Worm (Caenorhabditis elegans): ENCODE data around the gene F46C3.7.

The F46C3.7 gene

ce11 chrX:11466444-11467319 is 26.8 kb downstream of the F46C3.7 start:
- TF ChIP-seq hlh-1 (tag; optimal IDR thresholded peaks at IDR 0.05): no peak
- no peak for TF ChIP-seq ceh-39 (tag; optimal IDR thresholded peaks at IDR 0.05)
- TF ChIP-seq nhr-237 (tag; optimal IDR thresholded peaks at IDR 0.05): no peak
- TF ChIP-seq sptf-1 (tag; optimal IDR thresholded peaks at IDR 0.05): no peak
- TF ChIP-seq ces-1 (GFP tag; optimal IDR thresholded peaks at IDR 0.05): no peak
- TF ChIP-seq lin-32 (GFP tag; optimal IDR thresholded peaks at IDR 0.05): no peak
- TF ChIP-seq pha-4 (tag; optimal IDR thresholded peaks at IDR 0.05): no peak
- no peak for TF ChIP-seq tbx-8 (GFP tag; optimal IDR thresholded peaks at IDR 0.05)
- TF ChIP-seq unc-120 (tag; optimal IDR thresholded peaks at IDR 0.05; ENCODE audit: poor library complexity, severe bottlenecking): no peak
- no peak for TF ChIP-seq snpc-4 (tag; optimal IDR thresholded peaks at IDR 0.05)
- no peak for TF ChIP-seq sem-2 (GFP tag; optimal IDR thresholded peaks at IDR 0.05)

DNA sequence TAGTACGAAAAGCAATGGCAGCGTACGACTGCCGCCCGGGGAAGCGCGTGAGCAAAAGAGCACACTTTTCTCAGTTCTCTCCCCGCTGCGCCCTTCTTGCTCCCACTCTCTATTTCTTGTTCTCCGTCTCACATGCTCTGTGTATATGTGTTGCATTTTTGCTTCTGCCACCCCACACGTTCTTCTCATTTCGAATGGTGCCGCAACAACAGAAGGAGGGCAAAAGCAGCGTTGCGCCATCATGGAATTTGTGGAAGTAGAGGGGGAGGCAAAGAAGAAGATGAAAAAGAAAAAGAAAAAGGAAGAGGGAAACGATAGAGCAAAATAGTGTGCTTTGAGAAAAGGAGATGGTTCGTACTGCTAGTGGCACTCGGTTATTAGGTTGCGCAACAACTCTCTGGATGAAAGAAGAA is 27.5 kb downstream of the F46C3.7 start:
- TF ChIP-seq mls-2 (tag; optimal IDR thresholded peaks at IDR 0.05) (peak; percentile 41), bed-3 (GFP tag; optimal IDR thresholded peaks at IDR 0.05) (peak; percentile 21), sptf-1 (tag; optimal IDR thresholded peaks at IDR 0.05) (peak; percentile 8), hlh-1 (tag; optimal IDR thresholded peaks at IDR 0.05) (no peak), tbx-8 (GFP tag; optimal IDR thresholded peaks at IDR 0.05) (no peak), ham-2 (GFP tag; optimal IDR thresholded peaks at IDR 0.05) (peak; percentile 5), unc-120 (tag; optimal IDR thresholded peaks at IDR 0.05; ENCODE audit: poor library complexity, severe bottlenecking) (peak; percentile 90), unc-62 (GFP tag; optimal IDR thresholded peaks at IDR 0.05) (peak; percentile 24), nhr-237 (tag; optimal IDR thresholded peaks at IDR 0.05) (peak; percentile 23), ces-1 (GFP tag; optimal IDR thresholded peaks at IDR 0.05) (peak; percentile 76)

- TF ChIP-seq unc-62 (GFP tag; optimal IDR thresholded peaks at IDR 0.05): no peak
- TF ChIP-seq ztf-11 (tag; optimal IDR thresholded peaks at IDR 0.05): no peak
- no peak for TF ChIP-seq ces-1 (GFP tag; optimal IDR thresholded peaks at IDR 0.05)
- no peak for TF ChIP-seq sem-2 (GFP tag; optimal IDR thresholded peaks at IDR 0.05)
- no peak for TF ChIP-seq elt-1 (tag; optimal IDR thresholded peaks at IDR 0.05; ENCODE audit: borderline replicate concordance, insufficient read depth)
- no peak for TF ChIP-seq lin-32 (GFP tag; optimal IDR thresholded peaks at IDR 0.05)
- TF ChIP-seq sptf-1 (tag; optimal IDR thresholded peaks at IDR 0.05): no peak
- no peak for TF ChIP-seq zip-8 (tag; optimal IDR thresholded peaks at IDR 0.05)
- no peak for TF ChIP-seq mab-5 (tag; optimal IDR thresholded peaks at IDR 0.05)
- TF ChIP-seq M03D4.4 (tag; optimal IDR thresholded peaks at IDR 0.05): no peak
- no peak for TF ChIP-seq nhr-237 (tag; optimal IDR thresholded peaks at IDR 0.05)
Observed at ce11 chrX:11468814-11469213, 29.0 kb downstream of the F46C3.7 start.

ce11 chrX:11469600-11469999 is 29.8 kb downstream of the F46C3.7 start:
- TF ChIP-seq nhr-2 (tag; optimal IDR thresholded peaks at IDR 0.05) (no peak), nhr-28 (tag; optimal IDR thresholded peaks at IDR 0.05) (no peak), mab-5 (tag; optimal IDR thresholded peaks at IDR 0.05) (no peak), elt-3 (tag; optimal IDR thresholded peaks at IDR 0.05) (no peak), ham-2 (GFP tag; optimal IDR thresholded peaks at IDR 0.05) (no peak), unc-62 (GFP tag; optimal IDR thresholded peaks at IDR 0.05) (no peak), nhr-12 (tag; optimal IDR thresholded peaks at IDR 0.05) (no peak), sptf-1 (tag; optimal IDR thresholded peaks at IDR 0.05) (no peak), ztf-11 (tag; optimal IDR thresholded peaks at IDR 0.05) (no peak), mls-2 (tag; optimal IDR thresholded peaks at IDR 0.05) (no peak), tbx-8 (GFP tag; optimal IDR thresholded peaks at IDR 0.05) (no peak), blmp-1 (tag; optimal IDR thresholded peaks at IDR 0.05) (no peak), ceh-43 (GFP tag; optimal IDR thresholded peaks at IDR 0.05) (no peak), nhr-237 (tag; optimal IDR thresholded peaks at IDR 0.05) (no peak), lsy-2 (tag; optimal IDR thresholded peaks at IDR 0.05) (no peak), elt-1 (tag; optimal IDR thresholded peaks at IDR 0.05; ENCODE audit: borderline replicate concordance, insufficient read depth) (no peak), ceh-39 (tag; optimal IDR thresholded peaks at IDR 0.05) (no peak), zip-8 (tag; optimal IDR thresholded peaks at IDR 0.05) (no peak), lin-32 (GFP tag; optimal IDR thresholded peaks at IDR 0.05) (no peak)

ce11 chrX:11471409-11471808 is 31.6 kb downstream of the F46C3.7 start:
- TF ChIP-seq nhr-28 (tag; optimal IDR thresholded peaks at IDR 0.05) (no peak), mep-1 (tag; optimal IDR thresholded peaks at IDR 0.05) (no peak), ham-2 (GFP tag; optimal IDR thresholded peaks at IDR 0.05) (no peak), drap-1 (GFP tag; optimal IDR thresholded peaks at IDR 0.05) (no peak), tbx-8 (GFP tag; optimal IDR thresholded peaks at IDR 0.05) (no peak), bed-3 (GFP tag; optimal IDR thresholded peaks at IDR 0.05) (no peak), mab-5 (tag; optimal IDR thresholded peaks at IDR 0.05) (no peak), ceh-43 (GFP tag; optimal IDR thresholded peaks at IDR 0.05) (no peak), lin-32 (GFP tag; optimal IDR thresholded peaks at IDR 0.05) (no peak), nhr-76 (tag; optimal IDR thresholded peaks at IDR 0.05) (no peak), unc-62 (GFP tag; optimal IDR thresholded peaks at IDR 0.05) (no peak), sptf-1 (tag; optimal IDR thresholded peaks at IDR 0.05) (no peak), ces-1 (GFP tag; optimal IDR thresholded peaks at IDR 0.05) (no peak), blmp-1 (tag; optimal IDR thresholded peaks at IDR 0.05) (no peak), pha-4 (tag; optimal IDR thresholded peaks at IDR 0.05) (no peak), unc-120 (tag; optimal IDR thresholded peaks at IDR 0.05; ENCODE audit: poor library complexity, severe bottlenecking) (no peak)
